Worm (Caenorhabditis elegans) whole organism, L4/young adult: ENCODE data around the gene R102.10.
A peak's percentile ranks its signal among the peaks of the same experiment; 100 is the strongest.

ENCODE experiments used
- W03F9.2 ChIP-seq: fragments of 150-350 bp; optimal IDR thresholded peaks from 2 replicates; lab custom pipeline; 2014; ENCODE audit warnings: missing biosample characterization, missing genetic modification characterization
- dao-5 ChIP-seq: sonication (generic microtip); optimal IDR thresholded peaks from 2 replicates; lab custom pipeline; 2016; ENCODE audit warnings: missing genotype, missing genetic modification characterization, moderate library complexity, missing compliant biosample characterization
- him-1 ChIP-seq: sonication (generic microtip); optimal IDR thresholded peaks from 2 replicates; lab custom pipeline; 2016; ENCODE audit warnings: missing genotype, missing genetic modification reagents, missing genetic modification characterization, missing compliant biosample characterization

Gene R102.10

DNA sequence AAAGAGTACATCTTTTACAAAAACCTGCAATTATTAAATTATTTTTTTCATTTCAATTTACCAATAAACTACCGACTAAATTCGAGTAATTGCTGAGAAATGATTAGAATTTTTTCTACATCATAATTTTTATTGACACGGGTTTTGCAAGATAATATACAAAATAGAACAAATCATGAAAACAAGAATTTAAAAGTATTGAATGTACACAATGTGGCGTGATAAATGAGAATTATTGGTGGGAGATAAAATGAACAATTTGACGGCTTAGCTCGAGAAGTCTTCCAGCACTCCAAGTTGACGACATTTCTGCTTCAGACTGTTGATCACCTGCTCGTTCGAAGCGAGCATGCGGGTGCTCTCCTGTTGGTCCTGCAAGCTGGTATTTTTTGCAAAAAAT, 10.1 kb upstream of the R102.10 start, which contains the start of gene R102.4:
Gene R102.4, minus strand, starts transcription at position 101 of the 400 bp plus-strand sequence.
- TF ChIP-seq dao-5 (tag; lab: Kevin White, UChicago) = no peak
- TF ChIP-seq him-1 (tag; lab: Kevin White, UChicago) = no peak
- TF ChIP-seq W03F9.2 (tag; lab: Kevin White, UChicago) = no peak

DNA sequence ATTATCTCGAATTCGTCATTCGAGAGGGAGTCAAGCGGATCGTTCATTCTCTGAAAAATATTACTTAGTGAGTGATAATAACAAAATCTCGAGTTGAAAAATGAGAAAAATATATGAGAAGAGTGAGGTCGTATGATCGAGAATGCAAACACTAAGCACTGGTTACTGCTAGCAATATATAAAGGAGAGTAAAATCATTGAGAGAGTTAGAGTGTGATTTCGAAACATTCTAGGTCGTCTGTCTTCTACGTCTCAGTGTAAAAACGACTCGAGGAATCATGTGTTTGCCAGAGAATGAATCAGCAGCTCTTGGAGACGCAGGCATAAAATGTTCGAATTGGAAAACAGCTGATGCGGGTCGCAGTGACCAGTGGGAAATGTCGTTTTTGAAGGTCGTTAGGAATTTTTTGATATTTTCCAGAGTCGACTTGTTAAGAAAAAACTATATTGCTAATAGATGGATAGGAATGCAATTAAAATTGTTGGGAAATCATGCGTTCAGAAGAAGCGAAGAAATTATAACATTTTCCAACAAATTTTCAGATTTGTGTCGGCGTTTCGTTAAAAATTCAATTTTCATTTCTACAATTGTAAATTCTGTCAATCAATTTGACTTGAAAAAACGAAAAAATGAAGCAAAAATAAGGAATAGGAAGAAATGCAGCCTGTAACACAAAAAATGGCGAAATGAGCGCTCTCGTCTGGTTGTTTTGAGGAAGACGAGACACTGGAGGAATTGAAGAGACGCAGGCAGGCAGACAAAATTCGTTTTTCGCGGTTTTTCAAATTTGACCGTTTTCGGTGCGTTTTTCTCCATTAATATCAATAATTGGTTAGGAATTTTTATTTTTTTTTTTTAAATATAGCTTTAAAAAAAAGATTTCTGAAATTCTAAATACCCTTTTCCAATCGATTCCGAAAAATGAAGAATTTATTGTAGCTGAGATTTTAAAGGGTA, 8.0 kb upstream of the R102.10 start, which contains the start of gene allo-1:
Gene allo-1, minus strand, starts transcription at position 51 of the 958 bp plus-strand sequence.
- TF ChIP-seq W03F9.2 (tag; lab: Kevin White, UChicago) (peak; percentile 62), him-1 (tag; lab: Kevin White, UChicago) (no peak), dao-5 (tag; lab: Kevin White, UChicago) (no peak)

ce11 chrIV:10698486-10698885, 6.8 kb upstream of the R102.10 start:
- no peak for TF ChIP-seq him-1 (tag; lab: Kevin White, UChicago)
- TF ChIP-seq dao-5 (tag; lab: Kevin White, UChicago) = no peak
- TF ChIP-seq W03F9.2 (tag; lab: Kevin White, UChicago) = no peak

ce11 chrIV:10699000-10699399, 6.3 kb upstream of the R102.10 start:
- TF ChIP-seq W03F9.2 (tag; lab: Kevin White, UChicago) = no peak
- TF ChIP-seq dao-5 (tag; lab: Kevin White, UChicago) = no peak
- TF ChIP-seq him-1 (tag; lab: Kevin White, UChicago) = no peak

DNA sequence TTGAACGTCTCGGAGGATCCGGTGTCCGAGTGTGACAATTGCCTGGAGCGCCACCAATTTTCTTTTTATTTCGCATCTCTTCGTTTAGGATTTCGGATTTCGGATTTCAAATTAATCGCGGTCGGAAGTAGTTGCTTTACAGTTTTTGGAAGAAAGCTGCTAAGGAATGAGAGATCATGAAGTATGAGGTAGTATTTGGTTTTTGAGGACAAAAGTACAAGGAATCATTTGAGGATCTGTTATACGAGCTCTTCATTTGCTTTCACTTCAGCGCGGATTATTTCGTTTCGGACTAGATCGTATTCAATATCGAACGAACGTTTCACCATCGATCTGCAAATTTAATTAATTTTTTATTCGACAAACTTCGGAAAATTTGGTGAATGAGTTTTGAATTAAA, 5.6 kb upstream of the R102.10 start, which contains the start of gene R102.11:
Gene R102.11, minus strand, starts transcription at position 101 of the 400 bp plus-strand sequence.
- TF ChIP-seq W03F9.2 (tag; lab: Kevin White, UChicago) (no peak), dao-5 (tag; lab: Kevin White, UChicago) (no peak), him-1 (tag; lab: Kevin White, UChicago) (no peak)

- TF ChIP-seq him-1 (tag; lab: Kevin White, UChicago) = no peak
- no peak for TF ChIP-seq W03F9.2 (tag; lab: Kevin White, UChicago)
- TF ChIP-seq dao-5 (tag; lab: Kevin White, UChicago) = no peak
These were observed 3.3 kb upstream of the R102.10 start for ce11 chrIV:10701866-10702458.

- TF ChIP-seq him-1 (tag; lab: Kevin White, UChicago) = no peak
- TF ChIP-seq dao-5 (tag; lab: Kevin White, UChicago) = no peak
- no peak for TF ChIP-seq W03F9.2 (tag; lab: Kevin White, UChicago)
These were observed 814 bp downstream of the R102.10 start, which contains the start of gene R102.6 for ce11 chrIV:10706090-10706489. TSS of gene R102.6 (minus strand) at chrIV:10706190.

DNA sequence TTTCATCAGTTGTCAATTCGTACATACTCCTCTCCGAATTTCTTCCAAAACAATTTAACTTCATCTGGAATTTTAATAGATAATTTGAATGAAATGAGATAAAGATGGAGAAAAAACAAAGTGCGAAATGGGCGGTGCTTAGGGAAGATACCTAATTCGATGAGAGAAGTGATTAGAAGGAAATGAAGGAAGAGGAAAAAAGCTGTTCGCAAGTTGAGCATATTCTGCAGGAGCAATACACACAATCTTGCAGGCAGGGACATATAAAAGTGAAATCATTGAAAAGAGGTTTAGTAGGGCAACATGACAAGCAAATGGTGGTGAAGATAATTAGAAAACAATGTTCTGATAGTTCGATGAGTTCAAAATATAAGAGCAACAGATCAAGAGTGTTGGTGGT, 6.5 kb downstream of the R102.10 start, which contains the start of gene glb-21:
Gene glb-21, minus strand, starts transcription at position 66 of the 400 bp plus-strand sequence.
- TF ChIP-seq him-1 (tag; lab: Kevin White, UChicago) = no peak
- no peak for TF ChIP-seq dao-5 (tag; lab: Kevin White, UChicago)
- TF ChIP-seq W03F9.2 (tag; lab: Kevin White, UChicago) = no peak

ce11 chrIV:10714594-10714993, 9.3 kb downstream of the R102.10 start:
- TF ChIP-seq dao-5 (tag; lab: Kevin White, UChicago) = no peak
- no peak for TF ChIP-seq him-1 (tag; lab: Kevin White, UChicago)
- TF ChIP-seq W03F9.2 (tag; lab: Kevin White, UChicago) = no peak

DNA sequence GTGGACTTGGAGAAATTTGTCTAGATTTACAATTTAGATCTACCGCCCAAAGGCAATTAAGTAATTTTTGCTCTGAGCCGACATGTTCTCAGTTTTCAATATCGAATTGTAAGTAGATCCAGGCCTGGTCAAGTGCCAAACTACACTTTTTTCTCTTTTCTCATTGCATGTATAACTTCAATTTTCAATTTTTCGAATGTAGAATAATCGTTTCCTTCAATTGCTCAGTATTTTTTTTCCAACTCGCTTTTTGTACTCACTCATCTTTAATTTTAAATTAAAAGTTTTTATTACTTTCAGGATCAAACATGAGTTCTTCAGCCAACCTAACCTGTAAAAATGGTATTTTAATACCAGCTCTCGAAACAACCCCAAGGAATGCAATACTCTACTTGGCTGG, 11.1 kb downstream of the R102.10 start, which contains the start of gene ncx-3:
Gene ncx-3, plus strand, starts transcription at position 301 of the 400 bp plus-strand sequence.
- no peak for TF ChIP-seq him-1 (tag; lab: Kevin White, UChicago)
- no peak for TF ChIP-seq dao-5 (tag; lab: Kevin White, UChicago)

DNA sequence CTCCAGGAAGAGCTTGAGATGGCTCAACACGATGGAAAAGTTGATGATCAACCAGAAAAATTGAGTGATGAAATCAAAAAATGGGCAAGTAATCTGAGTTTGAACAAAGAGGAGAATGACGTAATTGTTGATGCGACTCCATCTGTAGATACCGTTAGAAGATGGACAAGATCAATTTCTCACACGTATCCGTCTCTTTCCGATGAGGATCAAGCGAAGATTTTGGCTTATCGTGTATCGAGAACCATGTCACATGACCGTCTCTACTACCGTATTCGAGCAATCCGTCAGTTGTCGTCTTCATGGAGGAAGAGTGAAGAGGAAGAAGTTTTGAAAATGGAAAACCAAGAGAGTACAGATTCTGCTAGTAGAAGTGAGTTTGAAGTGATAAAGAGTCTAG, 12.8 kb downstream of the R102.10 start:
- TF ChIP-seq W03F9.2 (tag; lab: Kevin White, UChicago) = no peak
- no peak for TF ChIP-seq him-1 (tag; lab: Kevin White, UChicago)
- TF ChIP-seq dao-5 (tag; lab: Kevin White, UChicago) = no peak

ce11 chrIV:10718865-10719264, 13.6 kb downstream of the R102.10 start:
- TF ChIP-seq W03F9.2 (tag; lab: Kevin White, UChicago) (no peak), him-1 (tag; lab: Kevin White, UChicago) (no peak), dao-5 (tag; lab: Kevin White, UChicago) (no peak)

ce11 chrIV:10727734-10728133, 22.5 kb downstream of the R102.10 start, which contains the start of gene ZC168.2:
TSS of gene ZC168.2 (plus strand) at chrIV:10728034.
- TF ChIP-seq him-1 (tag; lab: Kevin White, UChicago) (no peak), dao-5 (tag; lab: Kevin White, UChicago) (no peak), W03F9.2 (tag; lab: Kevin White, UChicago) (no peak)
